Fruit fly (Drosophila melanogaster): ENCODE measurements around the gene AP-2sigma.

AP-2sigma gene

DNA sequence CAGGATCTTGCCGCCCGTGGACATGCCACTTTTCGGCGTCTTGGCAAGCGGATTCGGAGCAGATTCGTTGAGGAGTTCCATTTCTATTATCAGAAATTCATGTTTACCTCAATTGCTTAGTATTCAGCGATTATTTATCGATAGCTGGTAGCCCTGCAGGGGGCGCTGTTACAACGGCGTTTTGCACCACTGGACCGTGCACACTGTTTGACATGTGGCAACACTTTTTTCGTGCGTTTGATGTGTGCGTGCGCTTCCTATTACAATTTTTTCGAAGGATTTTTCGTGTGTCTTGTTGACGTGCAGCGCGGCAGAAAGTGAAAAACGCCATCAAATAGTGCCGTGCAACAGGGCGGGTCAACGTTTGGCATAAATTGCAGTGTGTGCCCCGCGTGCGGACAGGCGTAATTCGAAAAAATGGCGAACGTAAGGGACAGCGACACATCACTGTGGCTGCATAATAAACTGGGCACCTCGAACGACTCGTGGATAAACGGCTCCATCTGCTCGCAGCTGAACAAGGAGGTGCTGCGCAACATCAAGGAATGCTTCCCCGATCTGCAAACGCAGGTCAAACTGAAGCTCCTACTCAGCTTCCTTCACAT, 46.3 kb downstream of the AP-2sigma start, which contains the start of the genes CG3337 and Nelf-A:
Gene CG3337, minus strand, starts transcription at position 132 of the 605 bp plus-strand sequence.
Gene Nelf-A, plus strand, starts transcription at position 252 of the 605 bp plus-strand sequence.
- TF ChIP-seq N (GFP tag; optimal IDR thresholded peaks at IDR 0.05) (peak; percentile 48), fru (GFP tag; optimal IDR thresholded peaks at IDR 0.05) (peak; percentile 7), woc (GFP tag; optimal IDR thresholded peaks at IDR 0.05) (no peak), CG9705 (GFP tag; optimal IDR thresholded peaks at IDR 0.05) (peak; percentile 65), brk (GFP tag; optimal IDR thresholded peaks at IDR 0.05) (no peak), Sp1 (GFP tag; optimal IDR thresholded peaks at IDR 0.05) (peak; percentile 36), OdsH (GFP tag; optimal IDR thresholded peaks at IDR 0.05) (no peak), dsf (GFP tag; optimal IDR thresholded peaks at IDR 0.05; ENCODE audit: borderline replicate concordance) (no peak), Hr83 (GFP tag; optimal IDR thresholded peaks at IDR 0.05; ENCODE audit: poor library complexity, severe bottlenecking) (peak; percentile 90), rgr (GFP tag; optimal IDR thresholded peaks at IDR 0.05) (peak; percentile 79), CG32264 (GFP tag; optimal IDR thresholded peaks at IDR 0.05) (no peak), Dfd (GFP tag; optimal IDR thresholded peaks at IDR 0.05) (no peak), usp (GFP tag; optimal IDR thresholded peaks at IDR 0.05) (no peak), sv (GFP tag; optimal IDR thresholded peaks at IDR 0.05) (peak; percentile 71), br (GFP tag; optimal IDR thresholded peaks at IDR 0.05) (peak; percentile 47), Mio (GFP tag; optimal IDR thresholded peaks at IDR 0.05) (no peak), Abd-B (GFP tag; optimal IDR thresholded peaks at IDR 0.05) (no peak), HLH106 (tag; optimal IDR thresholded peaks at IDR 0.05) (peak; percentile 51), Jra (GFP tag; optimal IDR thresholded peaks at IDR 0.05) (no peak), psq (GFP tag; optimal IDR thresholded peaks at IDR 0.05) (peak; percentile 35), Rel (GFP tag; optimal IDR thresholded peaks at IDR 0.05) (no peak), Rel (tag; optimal IDR thresholded peaks at IDR 0.05) (peak; percentile 46), Hr78 (GFP tag; optimal IDR thresholded peaks at IDR 0.05) (no peak), ey (GFP tag; optimal IDR thresholded peaks at IDR 0.05) (peak; percentile 50), GATAd (GFP tag; optimal IDR thresholded peaks at IDR 0.05) (no peak), Dif (GFP tag; optimal IDR thresholded peaks at IDR 0.05; ENCODE audit: partially characterized antibody) (peak; percentile 21), sage (GFP tag; optimal IDR thresholded peaks at IDR 0.05) (no peak), jim (GFP tag; optimal IDR thresholded peaks at IDR 0.05) (no peak), foxo (GFP tag; optimal IDR thresholded peaks at IDR 0.05) (peak in 1 of 2 experiments; percentile 63), CrebA (GFP tag; optimal IDR thresholded peaks at IDR 0.05; ENCODE audit: borderline replicate concordance) (no peak), Myc (optimal IDR thresholded peaks at IDR 0.05) (peak; percentile 79), dl (GFP tag; optimal IDR thresholded peaks at IDR 0.05; ENCODE audit: insufficient read depth in 1 of 2, partially characterized antibody in 2 of 2) (no peak), tai (GFP tag; optimal IDR thresholded peaks at IDR 0.05) (no peak), Hnf4 (GFP tag; optimal IDR thresholded peaks at IDR 0.05) (no peak), dmrt93B (GFP tag; optimal IDR thresholded peaks at IDR 0.05) (no peak), h (GFP tag; optimal IDR thresholded peaks at IDR 0.05) (peak; percentile 73), lola (GFP tag; optimal IDR thresholded peaks at IDR 0.05) (no peak), pan (optimal IDR thresholded peaks at IDR 0.05) (no peak), Vsx2 (GFP tag; optimal IDR thresholded peaks at IDR 0.05; ENCODE audit: partially characterized antibody) (no peak)
